Fruit fly (Drosophila melanogaster) whole organism, embryonic: Measurements from ENCODE around the gene CG18765.
A peak's percentile ranks its signal among the peaks of the same experiment; 100 is the strongest.

Experiments used
- CG10267 ChIP-seq: fragments of 200-800 bp; sonication (Bioruptor generic); optimal IDR thresholded peaks from 2 replicates; lab custom pipeline; 2018; ENCODE audit warnings: missing biosample characterization, mild to moderate bottlenecking, missing genetic modification characterization, moderate library complexity
- CG10321 ChIP-seq: fragments of 200-800 bp; sonication (Bioruptor generic); IDR thresholded peaks from 2 replicates; pipeline ENCODE4 v1.3.6; 2022; ENCODE audit warnings: missing biosample characterization, missing genetic modification characterization
- CG11723 ChIP-seq: fragments of 200-800 bp; sonication (Bioruptor generic); optimal IDR thresholded peaks from 2 replicates; lab custom pipeline; 2017; ENCODE audit warnings: missing biosample characterization, mild to moderate bottlenecking, missing genetic modification characterization
- CG12236 ChIP-seq: fragments of 200-800 bp; sonication (Bioruptor generic); optimal IDR thresholded peaks from 2 replicates; lab custom pipeline; 2016; ENCODE audit warnings: missing biosample characterization, missing genetic modification characterization
- CG13424 ChIP-seq: fragments of 200-800 bp; sonication (Bioruptor generic); optimal IDR thresholded peaks from 2 replicates; lab custom pipeline; 2019; ENCODE audit warnings: missing biosample characterization, mild to moderate bottlenecking, missing genetic modification characterization, moderate library complexity
- CG13624 ChIP-seq: fragments of 200-800 bp; sonication (Bioruptor generic); optimal IDR thresholded peaks from 2 replicates; lab custom pipeline; 2016; ENCODE audit warnings: missing biosample characterization, missing genetic modification characterization
- CG15479 ChIP-seq: fragments of 200-800 bp; sonication (Bioruptor generic); optimal IDR thresholded peaks from 3 replicates; lab custom pipeline; 2019; ENCODE audit warnings: missing biosample characterization, mild to moderate bottlenecking, missing genetic modification characterization, moderate library complexity
- CG17186 ChIP-seq: fragments of 200-800 bp; sonication (Bioruptor generic); optimal IDR thresholded peaks from 3 replicates; lab custom pipeline; 2017; ENCODE audit warnings: missing biosample characterization, missing genetic modification reagents, missing genetic modification characterization
- CG17912 ChIP-seq: fragments of 200-800 bp; sonication (Bioruptor generic); optimal IDR thresholded peaks from 2 replicates; lab custom pipeline; 2018; ENCODE audit warnings: missing biosample characterization, mild to moderate bottlenecking, missing genetic modification characterization
- CG18262 ChIP-seq: fragments of 200-800 bp; optimal IDR thresholded peaks from 3 replicates; lab custom pipeline; 2019; ENCODE audit warnings: missing biosample characterization, mild to moderate bottlenecking, missing genetic modification characterization, moderate library complexity
- CG1832 ChIP-seq: fragments of 200-800 bp; sonication (Bioruptor generic); optimal IDR thresholded peaks from 2 replicates; lab custom pipeline; 2017; ENCODE audit warnings: missing biosample characterization, mild to moderate bottlenecking, missing genetic modification characterization, inconsistent platforms
- CG2202 ChIP-seq: fragments of 200-800 bp; sonication (Bioruptor generic); optimal IDR thresholded peaks from 2 replicates; lab custom pipeline; 2018; ENCODE audit warnings: missing biosample characterization, mild to moderate bottlenecking, missing genetic modification characterization
- CG31441 ChIP-seq: fragments of 200-800 bp; sonication (Bioruptor generic); IDR thresholded peaks from 2 replicates; pipeline ENCODE4 v1.3.6; 2022; ENCODE audit warnings: missing biosample characterization, missing genetic modification characterization
- CG34422 ChIP-seq: fragments of 200-800 bp; sonication (Bioruptor generic); IDR thresholded peaks from 3 replicates; pipeline ENCODE4 v1.3.6; 2022; ENCODE audit warnings: missing biosample characterization, missing genetic modification characterization
- CG4328 ChIP-seq: fragments of 200-800 bp; sonication (Bioruptor generic); optimal IDR thresholded peaks from 3 replicates; lab custom pipeline; 2017; ENCODE audit warnings: missing biosample characterization, missing genetic modification reagents, missing genetic modification characterization
- CG4854 ChIP-seq: fragments of 200-800 bp; sonication (Bioruptor generic); optimal IDR thresholded peaks from 2 replicates; lab custom pipeline; 2016; ENCODE audit warnings: missing biosample characterization, missing genetic modification characterization, inconsistent platforms
- CHES-1-like ChIP-seq: fragments of 200-800 bp; sonication (Bioruptor generic); optimal IDR thresholded peaks from 2 replicates; lab custom pipeline; 2016; ENCODE audit warnings: missing biosample characterization, missing genetic modification characterization
- CkIIα-i1 ChIP-seq: fragments of 200-800 bp; sonication (Bioruptor generic); IDR thresholded peaks from 2 replicates; pipeline ENCODE4 v1.3.6; 2022; ENCODE audit warnings: missing biosample characterization, missing genetic modification characterization
- CoRest ChIP-seq: fragments of 200-800 bp; sonication (Bioruptor generic); optimal IDR thresholded peaks from 3 replicates; lab custom pipeline; 2018; ENCODE audit warnings: missing biosample characterization, mild to moderate bottlenecking, missing genetic modification characterization, moderate library complexity
- Dll ChIP-seq: fragments of 200-800 bp; sonication (Bioruptor generic); IDR thresholded peaks from 4 replicates; pipeline ENCODE4 v1.3.6; 2022; ENCODE audit warnings: missing biosample characterization, missing genetic modification characterization; ENCODE audit not compliant: partially characterized antibody
- Doc3 ChIP-seq: fragments of 200-800 bp; sonication (Bioruptor generic); IDR thresholded peaks from 3 replicates; pipeline ENCODE4 v1.3.6; 2022; ENCODE audit warnings: missing biosample characterization, missing genetic modification characterization; ENCODE audit not compliant: partially characterized antibody
- Dp ChIP-seq: fragments of 200-800 bp; sonication (Bioruptor generic); optimal IDR thresholded peaks from 2 replicates; lab custom pipeline; 2018; ENCODE audit warnings: missing biosample characterization, mild to moderate bottlenecking, missing genetic modification characterization, moderate library complexity
- Fer3 ChIP-seq: fragments of 200-800 bp; sonication (Bioruptor generic); optimal IDR thresholded peaks from 2 replicates; lab custom pipeline; 2018; ENCODE audit warnings: missing biosample characterization, mild to moderate bottlenecking, missing genetic modification characterization, moderate library complexity
- Gsc ChIP-seq: fragments of 200-800 bp; sonication (Bioruptor generic); IDR thresholded peaks from 2 replicates; pipeline ENCODE4 v1.3.6; 2022; ENCODE audit warnings: missing biosample characterization, missing genetic modification characterization
- H2.0 ChIP-seq: fragments of 200-800 bp; sonication (Bioruptor generic); IDR thresholded peaks from 2 replicates; pipeline ENCODE4 v1.3.6; 2022; ENCODE audit warnings: missing biosample characterization, missing genetic modification characterization
- Hand ChIP-seq: fragments of 200-800 bp; sonication (Bioruptor generic); optimal IDR thresholded peaks from 2 replicates; lab custom pipeline; 2017; ENCODE audit warnings: mild to moderate bottlenecking, missing biosample characterization, missing genetic modification reagents, missing genetic modification characterization
- Meics ChIP-seq: fragments of 200-800 bp; sonication (Bioruptor generic); optimal IDR thresholded peaks from 2 replicates; lab custom pipeline; 2017; ENCODE audit warnings: missing biosample characterization, mild to moderate bottlenecking, missing genetic modification characterization
- Opbp ChIP-seq: fragments of 200-800 bp; sonication (Bioruptor generic); IDR thresholded peaks from 3 replicates; pipeline ENCODE4 v1.3.6; 2022; ENCODE audit warnings: missing biosample characterization, missing genetic modification characterization; ENCODE audit not compliant: partially characterized antibody
- Xbp1 ChIP-seq: fragments of 200-800 bp; sonication (Bioruptor generic); optimal IDR thresholded peaks from 3 replicates; lab custom pipeline; 2016; ENCODE audit warnings: missing biosample characterization, mild to moderate bottlenecking, missing genetic modification characterization
- ap ChIP-seq: fragments of 200-800 bp; sonication (Bioruptor generic); IDR thresholded peaks from 2 replicates; pipeline ENCODE4 v1.3.6; 2022; ENCODE audit warnings: missing biosample characterization, missing genetic modification characterization
- ase ChIP-seq: fragments of 200-800 bp; sonication (Bioruptor generic); IDR thresholded peaks from 3 replicates; pipeline ENCODE4 v1.3.6; 2022; ENCODE audit warnings: missing biosample characterization, missing genetic modification characterization
- caup ChIP-seq: fragments of 200-800 bp; sonication (Bioruptor generic); optimal IDR thresholded peaks from 3 replicates; lab custom pipeline; 2017; ENCODE audit warnings: missing biosample characterization, mild to moderate bottlenecking, missing genetic modification characterization, moderate library complexity; ENCODE audit not compliant: severe bottlenecking
- crol ChIP-seq: fragments of 200-800 bp; sonication (Bioruptor generic); IDR thresholded peaks from 2 replicates; pipeline ENCODE4 v1.3.6; 2022; ENCODE audit warnings: missing biosample characterization, missing genetic modification characterization
- dpn ChIP-seq, 2 experiments: fragments of 200-800 bp; sonication (Bioruptor generic); optimal IDR thresholded peaks; 3 replicates each; lab custom pipeline; 2016; ENCODE audit warnings: missing biosample characterization in 2 of 2, missing genetic modification characterization in 2 of 2
- dysf ChIP-seq: fragments of 200-800 bp; sonication (Bioruptor generic); IDR thresholded peaks from 3 replicates; pipeline ENCODE4 v1.3.6; 2022; ENCODE audit warnings: missing biosample characterization, missing genetic modification characterization
- emc ChIP-seq: fragments of 200-800 bp; sonication (Bioruptor generic); optimal IDR thresholded peaks from 2 replicates; lab custom pipeline; 2016; ENCODE audit warnings: missing biosample characterization, missing genetic modification characterization
- fd64A ChIP-seq: fragments of 200-800 bp; sonication (Bioruptor generic); optimal IDR thresholded peaks from 3 replicates; lab custom pipeline; 2018; ENCODE audit warnings: missing biosample characterization, mild to moderate bottlenecking, missing genetic modification characterization
- gro ChIP-seq: fragments of 200-800 bp; sonication (Bioruptor generic); optimal IDR thresholded peaks from 2 replicates; lab custom pipeline; 2016; ENCODE audit warnings: missing biosample characterization, missing genetic modification characterization
- ham ChIP-seq: fragments of 200-800 bp; sonication (Bioruptor generic); IDR thresholded peaks from 2 replicates; pipeline ENCODE4 v1.3.6; 2022; ENCODE audit warnings: missing biosample characterization, missing genetic modification characterization
- inv ChIP-seq: fragments of 200-800 bp; sonication (Bioruptor generic); IDR thresholded peaks from 2 replicates; pipeline ENCODE4 v1.3.6; 2022; ENCODE audit warnings: missing biosample characterization, missing genetic modification characterization; ENCODE audit not compliant: partially characterized antibody
- klu ChIP-seq: fragments of 200-800 bp; sonication (Bioruptor generic); IDR thresholded peaks from 2 replicates; pipeline ENCODE4 v1.3.6; 2022; ENCODE audit warnings: missing biosample characterization, missing genetic modification characterization
- mam ChIP-seq: fragments of 200-800 bp; sonication (Bioruptor generic); optimal IDR thresholded peaks from 3 replicates; lab custom pipeline; 2016; ENCODE audit warnings: missing biosample characterization, missing genetic modification characterization
- p53 ChIP-seq: fragments of 200-800 bp; sonication (Bioruptor generic); optimal IDR thresholded peaks from 2 replicates; lab custom pipeline; 2016; ENCODE audit warnings: missing biosample characterization, missing genetic modification characterization
- pho ChIP-seq: fragments of 200-800 bp; sonication (Bioruptor generic); optimal IDR thresholded peaks from 2 replicates; lab custom pipeline; 2016; ENCODE audit warnings: missing biosample characterization, missing genetic modification characterization
- pzg ChIP-seq: fragments of 200-800 bp; sonication (Bioruptor generic); optimal IDR thresholded peaks from 3 replicates; lab custom pipeline; 2018; ENCODE audit warnings: missing biosample characterization, mild to moderate bottlenecking, missing genetic modification characterization, moderate library complexity
- rib ChIP-seq: fragments of 200-800 bp; sonication (Bioruptor generic); IDR thresholded peaks from 2 replicates; pipeline ENCODE4 v1.3.6; 2022; ENCODE audit warnings: missing biosample characterization, missing genetic modification characterization
- sc ChIP-seq, 3 experiments: fragments of >200 bp in 2 of 3; fragments of 200-800 bp in 1 of 3; sonication (Bioruptor generic) in 1 of 3; optimal IDR thresholded peaks; 2 replicates in 2 of 3; 3 replicates in 1 of 3; lab custom pipeline; 2017; ENCODE audit warnings: mild to moderate bottlenecking in 1 of 3, missing biosample characterization in 1 of 3, missing genetic modification characterization in 1 of 3, missing genetic modification reagents in 1 of 3
- schlank ChIP-seq: fragments of 200-800 bp; sonication (Bioruptor generic); optimal IDR thresholded peaks from 2 replicates; lab custom pipeline; 2018; ENCODE audit warnings: missing biosample characterization, mild to moderate bottlenecking, missing genetic modification characterization
- sqz ChIP-seq: fragments of 200-800 bp; sonication (Bioruptor generic); optimal IDR thresholded peaks from 3 replicates; lab custom pipeline; 2018; ENCODE audit warnings: missing biosample characterization, mild to moderate bottlenecking, missing genetic modification characterization

Gene CG18765

dm6 chr3R:11673955-11674663 is 17.5 kb downstream of the CG18765 start, which contains the start of gene CG14715 (continued):
- TF ChIP-seq sc (optimal IDR thresholded peaks at IDR 0.05; lab: Kevin White, UChicago) (no peak), sc (GFP tag; optimal IDR thresholded peaks at IDR 0.05; lab: Kevin White, UChicago) (no peak), CG4328 (GFP tag; lab: Kevin White, UChicago) (no peak), CG17912 (GFP tag; lab: Kevin White, UChicago) (no peak), Hand (GFP tag; lab: Kevin White, UChicago) (no peak), Meics (GFP tag; lab: Kevin White, UChicago) (peak; percentile 6), CoRest (tag; lab: Kevin White, UChicago) (peak; percentile 60), Dll (GFP tag; lab: Robert Waterston, UW) (peak; percentile 68; the same call in 3 of the 4 replicates), fd64A (GFP tag; lab: Kevin White, UChicago) (no peak), CG4854 (GFP tag; lab: Kevin White, UChicago) (no peak), CG18262 (tag; lab: Kevin White, UChicago) (peak; percentile 31), Xbp1 (peak; percentile 67), CG13424 (tag; lab: Kevin White, UChicago) (peak; percentile 51), H2.0 (GFP tag; lab: Robert Waterston, UW) (peak; percentile 47; the same call in 1 of the 2 replicates), inv (peak; percentile 46), CG13624 (peak; percentile 51), CG11723 (GFP tag; lab: Kevin White, UChicago) (no peak), ham (GFP tag; lab: Robert Waterston, UW) (no peak), CG34422 (GFP tag; lab: Robert Waterston, UW) (no peak), crol (GFP tag; lab: Robert Waterston, UW) (no peak), CkIIα-i1 (GFP tag; lab: Robert Waterston, UW) (no peak), rib (GFP tag; lab: Robert Waterston, UW) (no peak), schlank (no peak), CG31441 (peak; percentile 64), gro (peak; percentile 28), ap (no peak), pho (GFP tag; lab: Kevin White, UChicago) (peak; percentile 51), emc (GFP tag; lab: Kevin White, UChicago) (no peak), CG12236 (GFP tag; lab: Kevin White, UChicago) (peak; percentile 9), pzg (GFP tag; lab: Kevin White, UChicago) (peak; percentile 56), dysf (GFP tag; lab: Robert Waterston, UW) (peak; percentile 48; the same call in 2 of the 3 replicates), sqz (GFP tag; lab: Kevin White, UChicago) (no peak), CG15479 (GFP tag; lab: Kevin White, UChicago) (no peak), Fer3 (peak; percentile 3), mam (GFP tag; lab: Kevin White, UChicago) (peak; percentile 44), p53 (GFP tag; lab: Kevin White, UChicago) (no peak), Opbp (GFP tag; lab: Robert Waterston, UW) (no peak), CG10267 (tag; lab: Kevin White, UChicago) (peak; percentile 70), Dp (GFP tag; lab: Kevin White, UChicago) (peak; percentile 89), CG2202 (tag; lab: Kevin White, UChicago) (no peak), ase (GFP tag; lab: Robert Waterston, UW) (no peak), CG1832 (GFP tag; lab: Kevin White, UChicago) (no peak), caup (GFP tag; lab: Kevin White, UChicago) (no peak), CG17186 (no peak), klu (GFP tag; lab: Robert Waterston, UW) (no peak), Gsc (GFP tag; lab: Robert Waterston, UW) (no peak), CG10321 (GFP tag; lab: Robert Waterston, UW) (no peak), Doc3 (GFP tag; lab: Robert Waterston, UW) (no peak), dpn (GFP tag; optimal IDR thresholded peaks at IDR 0.05; lab: Kevin White, UChicago) (peak; percentile 42 to 52), CHES-1-like (GFP tag; lab: Kevin White, UChicago) (peak; percentile 55)
